Worm (Caenorhabditis elegans) whole organism, L1 larva: ENCODE measurements around the gene grl-15.

Source experiments
- Y116A8C.19 ChIP-seq: sonication (generic microtip); optimal IDR thresholded peaks from 2 replicates; lab custom pipeline; 2016; ENCODE audit warnings: missing compliant biosample characterization, missing genetic modification characterization, borderline replicate concordance
- aha-1 ChIP-seq: fragments of 150-350 bp; optimal IDR thresholded peaks from 2 replicates; lab custom pipeline; 2014; ENCODE audit warnings: missing biosample characterization, missing genetic modification characterization
- ama-1 ChIP-seq: fragments of 150-350 bp; optimal IDR thresholded peaks from 2 replicates; lab custom pipeline; 2014
- fos-1 ChIP-seq: fragments of 150-350 bp; optimal IDR thresholded peaks from 2 replicates; lab custom pipeline; 2014; ENCODE audit warnings: missing biosample characterization, missing genetic modification characterization
- irx-1 ChIP-seq: sonication (generic microtip); optimal IDR thresholded peaks from 2 replicates; lab custom pipeline; 2016; ENCODE audit warnings: missing genetic modification characterization, missing compliant biosample characterization
- nhr-12 ChIP-seq: sonication (generic microtip); optimal IDR thresholded peaks from 2 replicates; lab custom pipeline; 2017; ENCODE audit warnings: missing biosample characterization, missing genetic modification characterization
- nhr-20 ChIP-seq: sonication (generic microtip); optimal IDR thresholded peaks from 2 replicates; lab custom pipeline; 2016; ENCODE audit warnings: mild to moderate bottlenecking, missing genetic modification characterization, missing compliant biosample characterization
- nhr-47 ChIP-seq: sonication (generic microtip); optimal IDR thresholded peaks from 2 replicates; lab custom pipeline; 2016; ENCODE audit warnings: mild to moderate bottlenecking, missing genetic modification characterization, moderate library complexity, missing compliant biosample characterization
- skn-1 ChIP-seq: fragments of 150-350 bp; optimal IDR thresholded peaks from 2 replicates; lab custom pipeline; 2014; ENCODE audit warnings: missing biosample characterization, missing genetic modification characterization
- ztf-11 ChIP-seq, 2 experiments: sonication (generic microtip); optimal IDR thresholded peaks; 2 replicates each; lab custom pipeline; 2016 to 2017; ENCODE audit warnings: missing genetic modification characterization in 2 of 2, missing biosample characterization in 1 of 2, missing compliant biosample characterization in 1 of 2

ce11 chrIII:12235914-12236313, at the start of gene grl-15, which contains the start of gene fbxa-89:
- TF ChIP-seq nhr-12 (tag; lab: Kevin White, UChicago) (no peak), ama-1 (no peak), aha-1 (tag; lab: Kevin White, UChicago) (no peak), nhr-47 (tag; lab: Kevin White, UChicago) (no peak), irx-1 (tag; lab: Kevin White, UChicago) (no peak), skn-1 (no peak), nhr-20 (tag; lab: Kevin White, UChicago) (no peak), Y116A8C.19 (tag; lab: Kevin White, UChicago) (no peak), fos-1 (tag; lab: Kevin White, UChicago) (no peak), ztf-11 (tag; optimal IDR thresholded peaks at IDR 0.05; lab: Kevin White, UChicago) (no peak)
